Worm (Caenorhabditis elegans) whole organism, early embryonic: ENCODE results near the gene dab-1.

Experiments
- B0310.2 ChIP-seq: sonication (generic microtip); optimal IDR thresholded peaks from 2 replicates; lab custom pipeline; 2016; ENCODE audit warnings: mild to moderate bottlenecking, missing genetic modification characterization, missing compliant biosample characterization
- ceh-13 ChIP-seq: fragments of 200-800 bp; sonication (Bioruptor generic); optimal IDR thresholded peaks from 2 replicates; lab custom pipeline; 2018; ENCODE audit warnings: mild to moderate bottlenecking, missing genetic modification characterization, missing compliant biosample characterization
- ceh-36 ChIP-seq: sonication (generic microtip); optimal IDR thresholded peaks from 2 replicates; lab custom pipeline; 2016; ENCODE audit warnings: missing genetic modification characterization, inconsistent platforms, missing compliant biosample characterization
- hmbx-1 ChIP-seq: sonication (generic microtip); optimal IDR thresholded peaks from 2 replicates; lab custom pipeline; 2016; ENCODE audit warnings: mild to moderate bottlenecking, missing genetic modification characterization, missing compliant biosample characterization
- hnd-1 ChIP-seq: sonication (generic microtip); optimal IDR thresholded peaks from 2 replicates; lab custom pipeline; 2016; ENCODE audit warnings: missing genetic modification characterization, missing compliant biosample characterization
- tbx-11 ChIP-seq: fragments of 200-800 bp; sonication (Bioruptor generic); IDR thresholded peaks from 2 replicates; pipeline ENCODE4 v1.3.6; 2022; ENCODE audit warnings: missing genetic modification characterization, missing compliant biosample characterization

- no peak for TF ChIP-seq hnd-1
- TF ChIP-seq ceh-36 (tag; lab: Kevin White, UChicago) = no peak
- no peak for TF ChIP-seq B0310.2
- TF ChIP-seq hmbx-1 (tag; lab: Kevin White, UChicago) = no peak
- no peak for TF ChIP-seq tbx-11 (GFP tag; lab: Robert Waterston, UW)
- TF ChIP-seq ceh-13 = no peak
Observed at ce11 chrII:8180281-8180680, 41.9 kb upstream of the dab-1 start, which contains the start of gene T05C12.4.
